Fruit fly (Drosophila melanogaster): ENCODE results near the gene hwt.

hwt gene

DNA sequence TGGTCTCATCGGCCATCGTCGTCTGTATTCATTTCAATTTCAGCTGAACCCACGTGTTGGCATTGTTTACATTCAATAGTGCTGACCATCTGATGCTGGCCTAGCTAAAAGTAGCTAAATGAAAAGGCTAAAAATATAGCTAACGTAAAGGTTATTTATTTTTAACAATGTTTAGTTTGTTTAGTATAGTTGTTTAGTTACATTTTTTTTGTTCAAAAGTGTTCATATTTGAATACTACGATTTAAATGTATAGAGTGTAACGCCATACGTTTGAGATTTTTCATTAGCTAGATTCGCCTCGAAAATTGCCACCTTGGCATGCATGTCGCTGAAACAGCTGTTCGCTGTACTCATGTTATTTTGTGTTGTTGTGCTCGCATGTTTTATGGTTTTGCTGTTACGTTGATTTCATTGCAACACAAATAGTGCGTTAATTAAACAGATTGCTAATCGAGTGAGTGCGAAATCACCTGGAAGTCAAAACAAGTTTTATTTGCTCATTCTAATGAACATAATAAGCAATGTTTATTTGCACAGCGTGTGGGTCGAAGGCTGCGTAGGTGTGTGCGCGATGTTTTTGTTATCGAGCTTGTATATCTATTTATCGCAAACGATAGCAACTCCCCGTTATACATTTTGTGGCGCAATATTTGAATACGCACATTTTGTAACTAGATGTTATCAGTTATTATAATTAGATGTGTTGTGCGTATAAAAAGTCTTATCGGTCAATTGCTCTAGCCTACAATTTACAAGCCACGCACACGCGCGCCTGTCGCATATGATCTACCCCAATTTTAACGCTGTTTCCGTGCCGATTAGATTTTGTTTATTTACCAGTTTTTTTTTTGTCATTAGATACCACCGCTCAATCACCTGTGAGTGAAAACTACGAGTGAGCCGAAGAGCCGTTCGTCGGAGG is 43.5 kb upstream of the hwt start, which contains the start of the genes CG1463 and Fpgs1 (continued):
- TF ChIP-seq CG12659 (GFP tag; optimal IDR thresholded peaks at IDR 0.05) (peak; percentile 32), CG9437 (GFP tag; optimal IDR thresholded peaks at IDR 0.05) (peak; percentile 32), CG18764 (GFP tag; optimal IDR thresholded peaks at IDR 0.05) (no peak), tgo (GFP tag; IDR thresholded peaks at IDR 0.05) (no peak), pb (GFP tag; optimal IDR thresholded peaks at IDR 0.05) (no peak), CG17385 (GFP tag; optimal IDR thresholded peaks at IDR 0.05) (peak; percentile 0), CG10431 (GFP tag; optimal IDR thresholded peaks at IDR 0.05) (no peak), Sry-δ (GFP tag; optimal IDR thresholded peaks at IDR 0.05) (peak; percentile 44), dmrt11E (tag; optimal IDR thresholded peaks at IDR 0.05) (no peak), MTF-1 (GFP tag; optimal IDR thresholded peaks at IDR 0.05; ENCODE audit: borderline replicate concordance) (no peak), CG2199 (GFP tag; IDR thresholded peaks at IDR 0.05) (0 out of 3 replicates have a peak, but pooled peaks have one; percentile 32), esg (GFP tag; conservative IDR thresholded peaks at IDR 0.05) (no peak), CG18599 (GFP tag; optimal IDR thresholded peaks at IDR 0.05) (no peak), CG7987 (GFP tag; optimal IDR thresholded peaks at IDR 0.05) (no peak), tup (GFP tag; optimal IDR thresholded peaks at IDR 0.05) (no peak), CG11560 (tag; IDR thresholded peaks at IDR 0.05) (no peak), Gsc (GFP tag; IDR thresholded peaks at IDR 0.05) (no peak), CG30403 (GFP tag; optimal IDR thresholded peaks at IDR 0.05) (peak; percentile 24), aop (GFP tag; IDR thresholded peaks at IDR 0.05) (no peak), btn (GFP tag; optimal IDR thresholded peaks at IDR 0.05) (no peak), CG6813 (GFP tag; optimal IDR thresholded peaks at IDR 0.05) (no peak), CG16813 (GFP tag; IDR thresholded peaks at IDR 0.05; ENCODE audit: partially characterized antibody) (no peak), CTCF (GFP tag; optimal IDR thresholded peaks at IDR 0.05) (no peak), insv (GFP tag; optimal IDR thresholded peaks at IDR 0.05) (peak in 1 of 2 experiments; percentile 25), Fer1 (GFP tag; optimal IDR thresholded peaks at IDR 0.05) (peak; percentile 49), gsb-n (tag; optimal IDR thresholded peaks at IDR 0.05) (no peak), scrt (GFP tag; optimal IDR thresholded peaks at IDR 0.05) (peak; percentile 6), Myb (GFP tag; optimal IDR thresholded peaks at IDR 0.05) (peak; percentile 33), crc (GFP tag; optimal IDR thresholded peaks at IDR 0.05) (no peak), Nf-YB (GFP tag; optimal IDR thresholded peaks at IDR 0.05) (no peak), nau (GFP tag; optimal IDR thresholded peaks at IDR 0.05) (no peak), GATAe (GFP tag; conservative IDR thresholded peaks at IDR 0.05) (no peak), CG8089 (GFP tag; optimal IDR thresholded peaks at IDR 0.05) (no peak), Dek (tag; optimal IDR thresholded peaks at IDR 0.05) (no peak), CG31388 (GFP tag; optimal IDR thresholded peaks at IDR 0.05) (no peak), HmgZ (tag; optimal IDR thresholded peaks at IDR 0.05) (peak; percentile 33), YL-1 (GFP tag; optimal IDR thresholded peaks at IDR 0.05) (peak; percentile 39), pnt (GFP tag; optimal IDR thresholded peaks at IDR 0.05) (no peak), CG34376 (GFP tag; optimal IDR thresholded peaks at IDR 0.05) (peak; percentile 77), Pdp1 (GFP tag; optimal IDR thresholded peaks at IDR 0.05) (peak; percentile 9 to 62), CG3847 (GFP tag; IDR thresholded peaks at IDR 0.05) (no peak), CG1647 (GFP tag; optimal IDR thresholded peaks at IDR 0.05) (no peak), Med (GFP tag) (peak; percentile 81), dpn (GFP tag; optimal IDR thresholded peaks at IDR 0.05) (peak in 1 of 2 experiments; percentile 8), gt (GFP tag; IDR thresholded peaks at IDR 0.05) (no peak), CG2889 (GFP tag; IDR thresholded peaks at IDR 0.05) (no peak), cad (GFP tag; optimal IDR thresholded peaks at IDR 0.05) (no peak), en (GFP tag; optimal IDR thresholded peaks at IDR 0.05) (no peak), ap (GFP tag; IDR thresholded peaks at IDR 0.05) (no peak), ERR (GFP tag; optimal IDR thresholded peaks at IDR 0.05) (no peak)
